Fruit fly (Drosophila melanogaster) S2 (cell line): ENCODE results near the gene Epp.

Experiments
- CG8478 ChIP-seq: fragments of >200 bp; optimal IDR thresholded peaks from 2 replicates; lab custom pipeline; 2018
- CTCF ChIP-seq, 2 experiments: fragments of >200 bp; optimal IDR thresholded peaks; 2 replicates each; lab custom pipeline; 2018

dm6 chr3R:24021895-24022294, 29.2 kb upstream of the Epp start:
- no peak for TF ChIP-seq CG8478 (lab: Kevin White, UChicago)
- no peak for TF ChIP-seq CTCF (optimal IDR thresholded peaks at IDR 0.05; lab: Kevin White, UChicago)
